Fruit fly (Drosophila melanogaster): ENCODE results near the gene CG17375.

CG17375 gene

DNA sequence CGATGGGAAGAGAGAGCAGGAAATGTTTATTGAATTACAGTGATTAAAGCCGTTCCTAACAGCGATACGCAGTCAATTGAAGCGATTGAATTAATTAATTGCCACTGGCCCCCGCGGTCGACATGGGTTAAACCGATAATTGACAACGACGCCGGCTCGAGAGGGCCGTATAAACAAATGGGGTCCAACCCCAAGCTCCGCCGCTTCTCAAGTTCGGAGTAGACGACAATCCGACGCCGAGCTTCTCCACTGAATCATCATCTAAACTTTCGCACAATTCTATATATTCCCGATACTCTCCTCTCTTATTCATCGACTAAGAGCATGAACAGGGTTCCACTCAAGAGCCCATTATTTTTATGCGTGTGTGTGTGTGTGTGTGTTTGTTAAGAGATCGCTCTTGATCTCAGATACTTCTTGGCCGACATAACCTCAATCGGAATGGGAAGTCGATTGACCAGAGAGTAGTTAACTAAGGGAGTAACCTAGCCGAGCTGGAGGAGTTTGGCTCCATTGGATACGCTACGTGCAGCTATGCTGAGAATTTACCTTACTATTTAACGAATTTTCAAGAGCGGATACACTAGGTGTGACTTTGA is 13.6 kb downstream of the CG17375 start (continued):
- TF ChIP-seq sd (tag; optimal IDR thresholded peaks at IDR 0.05), result peak; percentile 57
- TF ChIP-seq scrt (GFP tag; optimal IDR thresholded peaks at IDR 0.05), result no peak
- peak; percentile 73 for TF ChIP-seq chm (GFP tag; IDR thresholded peaks at IDR 0.05)
- TF ChIP-seq D (optimal IDR thresholded peaks at IDR 0.05), result no peak
- no peak for TF ChIP-seq D (GFP tag; optimal IDR thresholded peaks at IDR 0.05)
- TF ChIP-seq grn (GFP tag; optimal IDR thresholded peaks at IDR 0.05), result no peak
- no peak for TF ChIP-seq Stat92E (GFP tag; optimal IDR thresholded peaks at IDR 0.05)
- TF ChIP-seq Sry-β (GFP tag; optimal IDR thresholded peaks at IDR 0.05), result no peak
- TF ChIP-seq CrebB (tag; optimal IDR thresholded peaks at IDR 0.05), result peak; percentile 42

DNA sequence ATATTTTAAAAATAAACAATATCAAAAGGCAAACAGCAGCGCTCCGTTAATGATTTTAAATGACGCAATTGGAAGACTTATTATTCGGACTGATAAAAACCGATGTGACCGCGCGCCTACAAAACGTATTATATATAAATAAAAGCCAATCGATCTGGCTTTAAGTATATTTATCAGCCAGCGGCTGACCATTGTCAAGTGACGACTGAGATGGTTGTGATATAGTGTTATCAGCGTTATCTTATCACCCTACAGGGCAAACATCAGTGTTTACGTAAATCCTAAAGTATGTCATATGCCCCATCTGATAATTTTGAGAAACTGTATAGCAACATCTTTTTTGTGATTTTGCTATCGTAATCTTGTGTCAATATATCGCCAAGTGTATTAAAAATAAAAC is 16.2 kb downstream of the CG17375 start:
- TF ChIP-seq CG3281 (GFP tag; optimal IDR thresholded peaks at IDR 0.05) (peak; percentile 39), lov (optimal IDR thresholded peaks at IDR 0.05) (no peak), lov (GFP tag; IDR thresholded peaks at IDR 0.05) (0 out of 3 replicates have a peak, but pooled peaks have one; percentile 15), grn (GFP tag; optimal IDR thresholded peaks at IDR 0.05) (peak; percentile 99), Meics (GFP tag; optimal IDR thresholded peaks at IDR 0.05) (no peak), unpg (GFP tag; optimal IDR thresholded peaks at IDR 0.05) (no peak), nom (GFP tag; optimal IDR thresholded peaks at IDR 0.05) (peak; percentile 41), repo (GFP tag; optimal IDR thresholded peaks at IDR 0.05) (no peak), Fer1 (GFP tag; optimal IDR thresholded peaks at IDR 0.05) (peak; percentile 28), chm (GFP tag; IDR thresholded peaks at IDR 0.05) (0 out of 2 replicates have a peak, but pooled peaks have one; percentile 8), Poxn (GFP tag; IDR thresholded peaks at IDR 0.05) (no peak), mirr (GFP tag; optimal IDR thresholded peaks at IDR 0.05) (peak; percentile 88), CG34376 (GFP tag; optimal IDR thresholded peaks at IDR 0.05) (peak; percentile 96), CG12071 (GFP tag; optimal IDR thresholded peaks at IDR 0.05) (peak; percentile 25), CG15479 (GFP tag; optimal IDR thresholded peaks at IDR 0.05) (peak; percentile 25), BtbVII (GFP tag; optimal IDR thresholded peaks at IDR 0.05) (peak; percentile 25), odd (GFP tag; optimal IDR thresholded peaks at IDR 0.05) (peak; percentile 46), CG15011 (GFP tag; optimal IDR thresholded peaks at IDR 0.05) (no peak), D19A (tag; optimal IDR thresholded peaks at IDR 0.05) (peak; percentile 11), CG9797 (GFP tag; optimal IDR thresholded peaks at IDR 0.05) (no peak), oc (tag; optimal IDR thresholded peaks at IDR 0.05) (no peak), Pdp1 (GFP tag; optimal IDR thresholded peaks at IDR 0.05) (peak in 1 of 2 experiments; percentile 85), zf30C (GFP tag; optimal IDR thresholded peaks at IDR 0.05) (no peak), salm (tag; optimal IDR thresholded peaks at IDR 0.05) (peak; percentile 58), gem (tag; optimal IDR thresholded peaks at IDR 0.05) (peak; percentile 12), CG6813 (GFP tag; optimal IDR thresholded peaks at IDR 0.05) (peak; percentile 33), Med (GFP tag) (peak; percentile 38), CG2202 (tag; optimal IDR thresholded peaks at IDR 0.05) (no peak), CG3726 (GFP tag; IDR thresholded peaks at IDR 0.05) (no peak), CG9609 (GFP tag; optimal IDR thresholded peaks at IDR 0.05) (no peak), CG11723 (GFP tag; optimal IDR thresholded peaks at IDR 0.05) (no peak), corto (GFP tag; optimal IDR thresholded peaks at IDR 0.05) (peak; percentile 21), CG10462 (GFP tag; optimal IDR thresholded peaks at IDR 0.05) (no peak), lab (GFP tag; optimal IDR thresholded peaks at IDR 0.05) (peak; percentile 84), CG31441 (GFP tag; IDR thresholded peaks at IDR 0.05) (no peak), MESR4 (GFP tag; optimal IDR thresholded peaks at IDR 0.05) (no peak), bsh (GFP tag; optimal IDR thresholded peaks at IDR 0.05) (peak in 1 of 2 experiments; percentile 2), CG18619 (GFP tag; optimal IDR thresholded peaks at IDR 0.05) (no peak), CG2199 (GFP tag; IDR thresholded peaks at IDR 0.05) (0 out of 3 replicates have a peak, but pooled peaks have one; percentile 69), gce (GFP tag; IDR thresholded peaks at IDR 0.05) (no peak), CG1024 (GFP tag; IDR thresholded peaks at IDR 0.05) (no peak)
